Worm (Caenorhabditis elegans) whole organism, late embryonic: ENCODE results near the gene alg-3.
A peak's percentile ranks its signal among the peaks of the same experiment; 100 is the strongest.

Experiments used
- C08G9.2 ChIP-seq: sonication (generic microtip); optimal IDR thresholded peaks from 2 replicates; lab custom pipeline; 2016; ENCODE audit warnings: mild to moderate bottlenecking, missing genetic modification characterization, moderate library complexity, missing compliant biosample characterization
- C38D4.7 ChIP-seq: fragments of 200-800 bp; sonication (Bioruptor generic); optimal IDR thresholded peaks from 2 replicates; lab custom pipeline; 2018; ENCODE audit warnings: mild to moderate bottlenecking, missing genetic modification characterization, moderate library complexity, missing compliant biosample characterization
- K02D7.2 ChIP-seq: sonication (generic microtip); optimal IDR thresholded peaks from 2 replicates; lab custom pipeline; 2017; ENCODE audit warnings: mild to moderate bottlenecking, missing genetic modification characterization, missing compliant biosample characterization
- K09A11.1 ChIP-seq: sonication (generic microtip); optimal IDR thresholded peaks from 2 replicates; lab custom pipeline; 2017; ENCODE audit warnings: antibody characterized with exemption, mild to moderate bottlenecking, missing genetic modification characterization, missing compliant biosample characterization; ENCODE audit not compliant: insufficient read depth
- T23F11.4 ChIP-seq: fragments of 200-800 bp; sonication (Bioruptor generic); optimal IDR thresholded peaks from 2 replicates; lab custom pipeline; 2018; ENCODE audit warnings: mild to moderate bottlenecking, missing genetic modification characterization, missing compliant biosample characterization
- Y22D7AL.16 ChIP-seq: sonication (generic microtip); optimal IDR thresholded peaks from 2 replicates; lab custom pipeline; 2016; ENCODE audit warnings: missing genetic modification characterization, missing compliant biosample characterization
- ama-1 ChIP-seq: fragments of 150-350 bp; optimal IDR thresholded peaks from 2 replicates; lab custom pipeline; 2014
- ceh-14 ChIP-seq: sonication (generic microtip); optimal IDR thresholded peaks from 2 replicates; lab custom pipeline; 2016; ENCODE audit warnings: missing genotype, missing genetic modification characterization, missing compliant biosample characterization
- ceh-18 ChIP-seq: sonication (generic microtip); optimal IDR thresholded peaks from 2 replicates; lab custom pipeline; 2016; ENCODE audit warnings: missing genetic modification characterization, missing compliant biosample characterization
- ceh-2 ChIP-seq: sonication (generic microtip); optimal IDR thresholded peaks from 2 replicates; lab custom pipeline; 2016; ENCODE audit warnings: missing genotype, missing genetic modification characterization, missing compliant biosample characterization
- ceh-22 ChIP-seq: sonication (generic microtip); optimal IDR thresholded peaks from 2 replicates; lab custom pipeline; 2017; ENCODE audit warnings: missing biosample characterization, missing genetic modification characterization
- ceh-24 ChIP-seq: sonication (generic microtip); optimal IDR thresholded peaks from 2 replicates; lab custom pipeline; 2016; ENCODE audit warnings: mild to moderate bottlenecking, missing genetic modification characterization, missing compliant biosample characterization
- ceh-31 ChIP-seq: sonication (generic microtip); optimal IDR thresholded peaks from 2 replicates; lab custom pipeline; 2016; ENCODE audit warnings: missing genetic modification characterization, missing compliant biosample characterization
- ceh-34 ChIP-seq: sonication (generic microtip); optimal IDR thresholded peaks from 2 replicates; lab custom pipeline; 2016; ENCODE audit warnings: mild to moderate bottlenecking, missing genetic modification characterization, missing compliant biosample characterization
- ceh-48 ChIP-seq: sonication (generic microtip); optimal IDR thresholded peaks from 2 replicates; lab custom pipeline; 2016; ENCODE audit warnings: missing genetic modification characterization, inconsistent platforms, missing compliant biosample characterization
- dve-1 ChIP-seq: sonication (generic microtip); optimal IDR thresholded peaks from 2 replicates; lab custom pipeline; 2017; ENCODE audit warnings: antibody characterized with exemption, mild to moderate bottlenecking, missing genetic modification characterization, missing compliant biosample characterization
- ets-4 ChIP-seq: sonication (generic microtip); optimal IDR thresholded peaks from 2 replicates; lab custom pipeline; 2016; ENCODE audit warnings: missing genetic modification characterization, missing compliant biosample characterization
- eyg-1 ChIP-seq: sonication (generic microtip); optimal IDR thresholded peaks from 2 replicates; lab custom pipeline; 2016; ENCODE audit warnings: missing genotype, missing genetic modification characterization, missing compliant biosample characterization
- fax-1 ChIP-seq: sonication (generic microtip); optimal IDR thresholded peaks from 2 replicates; lab custom pipeline; 2016; ENCODE audit warnings: missing genotype, missing genetic modification characterization, missing compliant biosample characterization
- fkh-10 ChIP-seq: fragments of 150-350 bp; optimal IDR thresholded peaks from 2 replicates; lab custom pipeline; 2014; ENCODE audit warnings: missing biosample characterization, missing genetic modification reagents, missing genetic modification characterization
- fkh-6 ChIP-seq: sonication (generic microtip); optimal IDR thresholded peaks from 2 replicates; lab custom pipeline; 2016; ENCODE audit warnings: missing genetic modification characterization, missing compliant biosample characterization
- hlh-13 ChIP-seq: fragments of 200-800 bp; sonication (Bioruptor generic); optimal IDR thresholded peaks from 2 replicates; lab custom pipeline; 2018; ENCODE audit warnings: mild to moderate bottlenecking, missing genetic modification characterization, missing compliant biosample characterization
- hlh-15 ChIP-seq: sonication (generic microtip); optimal IDR thresholded peaks from 2 replicates; lab custom pipeline; 2016; ENCODE audit warnings: missing genetic modification characterization, missing compliant biosample characterization
- hlh-30 ChIP-seq: sonication (generic microtip); optimal IDR thresholded peaks from 2 replicates; lab custom pipeline; 2017; ENCODE audit warnings: antibody characterized with exemption, missing genetic modification characterization, missing compliant biosample characterization; ENCODE audit not compliant: insufficient read depth
- hlh-6 ChIP-seq: sonication (generic microtip); optimal IDR thresholded peaks from 2 replicates; lab custom pipeline; 2016; ENCODE audit warnings: missing genotype, missing genetic modification characterization, missing compliant biosample characterization
- hlh-8 ChIP-seq: sonication (generic microtip); optimal IDR thresholded peaks from 2 replicates; lab custom pipeline; 2016; ENCODE audit warnings: missing genotype, missing genetic modification characterization, missing compliant biosample characterization
- lim-6 ChIP-seq: sonication (generic microtip); optimal IDR thresholded peaks from 2 replicates; lab custom pipeline; 2016; ENCODE audit warnings: missing genetic modification characterization, missing compliant biosample characterization
- lin-11 ChIP-seq: fragments of 200-800 bp; sonication (Bioruptor generic); optimal IDR thresholded peaks from 2 replicates; lab custom pipeline; 2018; ENCODE audit warnings: mild to moderate bottlenecking, missing genetic modification characterization, missing compliant biosample characterization
- nfya-1 ChIP-seq: sonication (generic microtip); optimal IDR thresholded peaks from 2 replicates; lab custom pipeline; 2017; ENCODE audit warnings: missing genetic modification characterization, mild to moderate bottlenecking, missing compliant biosample characterization, antibody characterized with exemption, moderate library complexity
- nhr-11 ChIP-seq: fragments of 150-350 bp; optimal IDR thresholded peaks from 2 replicates; lab custom pipeline; 2014; ENCODE audit warnings: missing biosample characterization, missing genetic modification characterization
- nhr-232 ChIP-seq: sonication (generic microtip); optimal IDR thresholded peaks from 2 replicates; lab custom pipeline; 2016; ENCODE audit warnings: missing genetic modification characterization, missing compliant biosample characterization
- pat-9 ChIP-seq: fragments of 200-800 bp; sonication (Bioruptor generic); optimal IDR thresholded peaks from 2 replicates; lab custom pipeline; 2018; ENCODE audit warnings: mild to moderate bottlenecking, missing genetic modification characterization, moderate library complexity, missing compliant biosample characterization
- pha-2 ChIP-seq: sonication (generic microtip); optimal IDR thresholded peaks from 2 replicates; lab custom pipeline; 2017; ENCODE audit warnings: mild to moderate bottlenecking, missing genetic modification characterization, missing compliant biosample characterization
- pqm-1 ChIP-seq: sonication (generic microtip); optimal IDR thresholded peaks from 2 replicates; lab custom pipeline; 2016; ENCODE audit warnings: missing genetic modification characterization, missing compliant biosample characterization
- pros-1 ChIP-seq: fragments of 150-350 bp; optimal IDR thresholded peaks from 2 replicates; lab custom pipeline; 2014; ENCODE audit warnings: missing biosample characterization, missing genetic modification reagents, missing genetic modification characterization
- ref-2 ChIP-seq: sonication (generic microtip); optimal IDR thresholded peaks from 2 replicates; lab custom pipeline; 2016; ENCODE audit warnings: missing genetic modification characterization, missing compliant biosample characterization
- rnt-1 ChIP-seq: sonication (generic microtip); optimal IDR thresholded peaks from 2 replicates; lab custom pipeline; 2016; ENCODE audit warnings: missing genetic modification characterization, missing compliant biosample characterization
- sdc-2 ChIP-seq: sonication (generic microtip); optimal IDR thresholded peaks from 2 replicates; lab custom pipeline; 2016; ENCODE audit warnings: missing genotype, missing genetic modification characterization, missing compliant biosample characterization
- sox-2 ChIP-seq: fragments of 200-800 bp; sonication (Bioruptor generic); IDR thresholded peaks from 2 replicates; pipeline ENCODE4 v1.3.6; 2022; ENCODE audit warnings: missing genetic modification reagents, missing genetic modification characterization, missing compliant biosample characterization
- sox-4 ChIP-seq: sonication (generic microtip); optimal IDR thresholded peaks from 2 replicates; lab custom pipeline; 2017; ENCODE audit warnings: mild to moderate bottlenecking, missing genetic modification characterization, inconsistent platforms, missing compliant biosample characterization
- syd-9 ChIP-seq: sonication (generic microtip); optimal IDR thresholded peaks from 2 replicates; lab custom pipeline; 2016; ENCODE audit warnings: mild to moderate bottlenecking, missing genetic modification characterization, moderate library complexity, missing compliant biosample characterization
- tbx-2 ChIP-seq: sonication (generic microtip); optimal IDR thresholded peaks from 2 replicates; lab custom pipeline; 2016; ENCODE audit warnings: missing genetic modification characterization, missing compliant biosample characterization
- tbx-7 ChIP-seq: sonication (generic microtip); optimal IDR thresholded peaks from 2 replicates; lab custom pipeline; 2016; ENCODE audit warnings: missing genotype, missing genetic modification characterization, missing compliant biosample characterization
- unc-55 ChIP-seq: sonication (generic microtip); optimal IDR thresholded peaks from 2 replicates; lab custom pipeline; 2017; ENCODE audit warnings: missing biosample characterization, missing genetic modification reagents, missing genetic modification characterization
- unc-86 ChIP-seq: sonication (generic microtip); optimal IDR thresholded peaks from 2 replicates; lab custom pipeline; 2016; ENCODE audit warnings: missing genetic modification characterization, missing compliant biosample characterization
- zip-5 ChIP-seq: sonication (generic microtip); optimal IDR thresholded peaks from 2 replicates; lab custom pipeline; 2016; ENCODE audit warnings: missing genetic modification characterization, missing compliant biosample characterization
- ztf-16 ChIP-seq: sonication (generic microtip); optimal IDR thresholded peaks from 2 replicates; lab custom pipeline; 2017; ENCODE audit warnings: missing genetic modification characterization, missing compliant biosample characterization

Gene alg-3

DNA sequence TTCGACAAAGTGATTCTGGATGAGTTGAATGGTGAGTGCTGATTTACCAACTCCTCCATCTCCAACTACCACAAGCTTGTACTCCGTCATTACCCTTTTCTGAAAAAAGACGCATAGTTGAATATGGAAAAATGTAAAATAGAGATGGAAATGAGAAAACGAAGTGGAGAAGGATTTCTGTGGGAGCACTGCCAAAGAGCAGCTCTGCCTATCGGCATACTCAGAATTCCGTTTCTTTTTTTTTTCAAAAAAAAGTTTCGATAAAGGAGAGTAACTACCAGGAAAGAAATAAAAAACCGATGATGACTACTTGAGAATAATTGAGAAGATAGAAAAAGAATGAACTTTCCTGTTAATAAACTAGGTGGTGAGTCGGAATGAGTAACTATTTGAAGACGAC lies 13.1 kb upstream of the alg-3 start, which contains the start of gene let-60:
Gene let-60, minus strand, starts transcription at position 101 of the 400 bp plus-strand sequence.
- no peak for TF ChIP-seq nhr-11 (tag; lab: Kevin White, UChicago)
- no peak for TF ChIP-seq T23F11.4
- TF ChIP-seq C38D4.7 (GFP tag; lab: Kevin White, UChicago), result no peak
- TF ChIP-seq hlh-8 (tag; lab: Kevin White, UChicago), result no peak

DNA sequence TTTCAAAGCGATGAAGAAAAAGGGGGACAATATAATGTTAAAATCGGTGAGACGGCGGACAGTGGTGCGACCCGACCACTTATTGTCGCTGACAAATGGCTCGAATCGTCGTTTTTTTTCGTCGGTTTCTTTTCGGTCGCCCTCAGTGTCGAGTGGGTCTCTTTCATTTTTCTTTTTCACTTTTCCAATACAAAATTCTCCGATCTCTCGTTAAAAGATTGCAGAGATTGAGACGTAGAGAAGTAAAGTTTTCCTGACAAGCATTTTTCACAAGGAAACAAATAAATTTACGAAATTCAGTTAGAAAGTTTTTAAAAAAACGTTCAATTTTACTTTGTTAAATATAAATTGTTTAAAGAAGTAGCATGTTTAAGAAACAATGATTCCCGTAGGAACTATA lies 12.5 kb upstream of the alg-3 start:
- TF ChIP-seq ceh-14 (tag; lab: Kevin White, UChicago) (no peak), pros-1 (tag; lab: Kevin White, UChicago) (no peak), fkh-6 (tag; lab: Kevin White, UChicago) (no peak), hlh-30 (tag; lab: Kevin White, UChicago) (no peak), nfya-1 (no peak)

DNA sequence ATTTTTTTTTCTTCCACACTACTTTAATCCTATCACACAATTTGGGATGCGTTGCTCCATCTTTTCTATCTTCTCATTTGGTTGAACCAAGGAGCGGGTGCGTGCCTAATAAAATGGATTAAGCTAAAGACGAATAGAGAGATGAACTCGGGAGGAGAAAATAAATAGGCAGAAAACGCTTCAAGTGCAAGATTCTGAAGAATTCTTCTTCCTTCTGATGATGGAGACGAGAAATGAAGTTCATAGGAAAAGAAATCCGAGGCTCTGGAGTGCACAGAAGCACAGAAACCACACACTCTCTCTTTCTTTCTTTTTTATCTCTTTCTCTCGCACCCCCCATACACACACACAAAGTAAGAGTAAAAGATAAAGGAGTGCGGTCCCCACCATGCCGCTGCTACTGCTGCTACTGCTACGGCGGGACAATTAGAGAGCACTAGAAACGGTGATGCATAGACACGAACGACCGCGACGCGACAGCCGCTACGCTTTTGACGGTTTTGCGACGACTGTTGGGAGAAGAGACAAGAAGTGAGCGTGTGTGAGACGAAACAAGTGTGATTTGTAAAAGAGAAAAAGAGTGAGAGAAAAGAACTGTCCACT lies 11.9 kb upstream of the alg-3 start:
- TF ChIP-seq pqm-1 (tag; lab: Kevin White, UChicago) (peak; percentile 44), pat-9 (no peak), pros-1 (tag; lab: Kevin White, UChicago) (no peak), ceh-48 (tag; lab: Kevin White, UChicago) (no peak), lim-6 (tag; lab: Kevin White, UChicago) (no peak), unc-55 (GFP tag; lab: Kevin White, UChicago) (peak; percentile 62), syd-9 (peak; percentile 52), rnt-1 (peak; percentile 81), ceh-24 (tag; lab: Kevin White, UChicago) (no peak), hlh-13 (no peak), hlh-6 (peak; percentile 24), fkh-6 (tag; lab: Kevin White, UChicago) (no peak), tbx-7 (tag; lab: Kevin White, UChicago) (peak; percentile 1), sdc-2 (tag; lab: Kevin White, UChicago) (no peak), sox-4 (tag; lab: Kevin White, UChicago) (no peak), T23F11.4 (no peak), fax-1 (tag; lab: Kevin White, UChicago) (no peak), ceh-18 (tag; lab: Kevin White, UChicago) (peak; percentile 88), unc-86 (tag; lab: Kevin White, UChicago) (no peak), pha-2 (tag; lab: Kevin White, UChicago) (peak; percentile 45), K02D7.2 (no peak), ceh-14 (tag; lab: Kevin White, UChicago) (peak; percentile 6), lin-11 (no peak), zip-5 (tag; lab: Kevin White, UChicago) (no peak), ceh-22 (tag; lab: Kevin White, UChicago) (no peak), nhr-11 (tag; lab: Kevin White, UChicago) (no peak), hlh-30 (tag; lab: Kevin White, UChicago) (no peak), ceh-31 (peak; percentile 82), C08G9.2 (no peak), nhr-232 (tag; lab: Kevin White, UChicago) (no peak), ceh-2 (tag; lab: Kevin White, UChicago) (peak; percentile 11), hlh-8 (tag; lab: Kevin White, UChicago) (no peak), sox-2 (GFP tag; lab: Robert Waterston, UW) (peak; percentile 34; the same call in 1 of the 2 replicates), nfya-1 (peak; percentile 81), ceh-34 (tag; lab: Kevin White, UChicago) (peak; percentile 69), ref-2 (tag; lab: Kevin White, UChicago) (peak; percentile 85), ets-4 (tag; lab: Kevin White, UChicago) (no peak), ama-1 (no peak), Y22D7AL.16 (no peak), C38D4.7 (GFP tag; lab: Kevin White, UChicago) (no peak), dve-1 (tag; lab: Kevin White, UChicago) (peak; percentile 72), ztf-16 (tag; lab: Kevin White, UChicago) (peak; percentile 46), K09A11.1 (no peak), hlh-15 (tag; lab: Kevin White, UChicago) (no peak), fkh-10 (GFP tag; lab: Kevin White, UChicago) (no peak), tbx-2 (tag; lab: Kevin White, UChicago) (peak; percentile 76), eyg-1 (tag; lab: Kevin White, UChicago) (no peak)
